Worm (Caenorhabditis elegans) whole organism, L3 larva: ENCODE results near the gene col-3.

ENCODE experiments used
- R02D3.7 ChIP-seq: fragments of 150-350 bp; optimal IDR thresholded peaks from 2 replicates; lab custom pipeline; 2014; ENCODE audit warnings: missing biosample characterization, missing genetic modification characterization
- ZK546.5 ChIP-seq: sonication (generic microtip); optimal IDR thresholded peaks from 2 replicates; lab custom pipeline; 2017; ENCODE audit warnings: missing biosample characterization, missing genetic modification characterization
- aly-2 ChIP-seq: fragments of 150-350 bp; optimal IDR thresholded peaks from 2 replicates; lab custom pipeline; 2014; ENCODE audit warnings: missing biosample characterization, missing genetic modification characterization
- ama-1 ChIP-seq: fragments of 150-350 bp; optimal IDR thresholded peaks from 2 replicates; lab custom pipeline; 2018
- ceh-16 ChIP-seq: sonication (generic microtip); optimal IDR thresholded peaks from 2 replicates; lab custom pipeline; 2017; ENCODE audit warnings: missing biosample characterization, missing genetic modification characterization
- ceh-28 ChIP-seq: fragments of 150-350 bp; optimal IDR thresholded peaks from 2 replicates; lab custom pipeline; 2014; ENCODE audit warnings: missing biosample characterization, missing genetic modification reagents, missing genetic modification characterization
- ceh-82 ChIP-seq: fragments of 150-350 bp; optimal IDR thresholded peaks from 2 replicates; lab custom pipeline; 2014; ENCODE audit warnings: missing biosample characterization, missing genetic modification characterization
- ceh-9 ChIP-seq: sonication (generic microtip); optimal IDR thresholded peaks from 2 replicates; lab custom pipeline; 2018; ENCODE audit warnings: missing biosample characterization, missing genetic modification characterization
- daf-12 ChIP-seq: fragments of 150-350 bp; optimal IDR thresholded peaks from 2 replicates; lab custom pipeline; 2014; ENCODE audit warnings: missing biosample characterization, missing genetic modification reagents, missing genetic modification characterization
- egl-27 ChIP-seq: sonication (generic microtip); optimal IDR thresholded peaks from 4 replicates; lab custom pipeline; 2017; ENCODE audit warnings: missing biosample characterization, missing genetic modification reagents, missing genetic modification characterization
- egl-5 ChIP-seq: fragments of 150-350 bp; optimal IDR thresholded peaks from 2 replicates; lab custom pipeline; 2017; ENCODE audit warnings: missing biosample characterization, missing genetic modification reagents, missing genetic modification characterization, inconsistent platforms
- elt-1 ChIP-seq: fragments of 150-350 bp; optimal IDR thresholded peaks from 2 replicates; lab custom pipeline; 2014; ENCODE audit warnings: missing biosample characterization, missing genetic modification characterization
- elt-2 ChIP-seq: sonication (generic microtip); optimal IDR thresholded peaks from 2 replicates; lab custom pipeline; 2016; ENCODE audit warnings: missing genetic modification reagents, mild to moderate bottlenecking, missing genetic modification characterization, missing compliant biosample characterization
- elt-3 ChIP-seq, 3 experiments: fragments of 150-350 bp in 1 of 3; sonication (generic microtip) in 2 of 3; optimal IDR thresholded peaks; 2 replicates in 2 of 3; 4 replicates in 1 of 3; lab custom pipeline; 2014 to 2017; ENCODE audit warnings: missing biosample characterization in 3 of 3, missing genetic modification characterization in 3 of 3
- eor-1 ChIP-seq, 2 experiments: fragments of 150-350 bp; optimal IDR thresholded peaks; 2 replicates each; lab custom pipeline; 2014 to 2018; ENCODE audit warnings: missing biosample characterization in 2 of 2, missing genetic modification characterization in 2 of 2
- fkh-10 ChIP-seq: sonication (generic microtip); optimal IDR thresholded peaks from 2 replicates; lab custom pipeline; 2017; ENCODE audit warnings: missing biosample characterization, missing genetic modification reagents, missing genetic modification characterization
- fkh-2 ChIP-seq: fragments of 150-350 bp; optimal IDR thresholded peaks from 2 replicates; lab custom pipeline; 2014; ENCODE audit warnings: missing biosample characterization, missing genetic modification reagents, missing genetic modification characterization
- fos-1 ChIP-seq: fragments of 150-350 bp; optimal IDR thresholded peaks from 2 replicates; lab custom pipeline; 2014; ENCODE audit warnings: missing biosample characterization, missing genetic modification characterization
- hmg-11 ChIP-seq: sonication (generic microtip); optimal IDR thresholded peaks from 2 replicates; lab custom pipeline; 2016; ENCODE audit warnings: missing genetic modification characterization, missing compliant biosample characterization
- jun-1 ChIP-seq: fragments of 150-350 bp; optimal IDR thresholded peaks from 2 replicates; lab custom pipeline; 2014; ENCODE audit warnings: missing biosample characterization, missing genetic modification reagents, missing genetic modification characterization
- lin-15B ChIP-seq: fragments of 150-350 bp; optimal IDR thresholded peaks from 2 replicates; lab custom pipeline; 2014; ENCODE audit warnings: missing biosample characterization, missing genetic modification characterization
- lin-39 ChIP-seq: fragments of 150-350 bp; optimal IDR thresholded peaks from 2 replicates; lab custom pipeline; 2018; ENCODE audit warnings: missing biosample characterization, missing genetic modification reagents, missing genetic modification characterization
- lsy-12 ChIP-seq: sonication (generic microtip); optimal IDR thresholded peaks from 2 replicates; lab custom pipeline; 2016; ENCODE audit warnings: mild to moderate bottlenecking, missing genetic modification characterization, missing compliant biosample characterization
- mdl-1 ChIP-seq: fragments of 150-350 bp; optimal IDR thresholded peaks from 2 replicates; lab custom pipeline; 2014; ENCODE audit warnings: missing biosample characterization, missing genetic modification characterization
- mml-1 ChIP-seq: fragments of 150-350 bp; sonication (generic microtip); optimal IDR thresholded peaks from 3 replicates; lab custom pipeline; 2014; ENCODE audit warnings: missing biosample characterization, missing genetic modification characterization
- nfya-1 ChIP-seq: sonication (generic microtip); optimal IDR thresholded peaks from 2 replicates; lab custom pipeline; 2017; ENCODE audit warnings: missing genetic modification characterization, mild to moderate bottlenecking, missing compliant biosample characterization, antibody characterized with exemption, moderate library complexity; ENCODE audit not compliant: insufficient read depth
- nhr-11 ChIP-seq: fragments of 150-350 bp; optimal IDR thresholded peaks from 2 replicates; lab custom pipeline; 2014; ENCODE audit warnings: missing biosample characterization, missing genetic modification characterization
- nhr-12 ChIP-seq: fragments of 150-350 bp; optimal IDR thresholded peaks from 2 replicates; lab custom pipeline; 2014; ENCODE audit warnings: missing biosample characterization, missing genetic modification characterization
- nhr-23 ChIP-seq: fragments of 150-350 bp; optimal IDR thresholded peaks from 2 replicates; lab custom pipeline; 2014; ENCODE audit warnings: missing biosample characterization, missing genetic modification reagents, missing genetic modification characterization
- nhr-237 ChIP-seq: fragments of 150-350 bp; optimal IDR thresholded peaks from 2 replicates; lab custom pipeline; 2014; ENCODE audit warnings: missing biosample characterization, missing genetic modification characterization
- nhr-25 ChIP-seq: sonication (generic microtip); optimal IDR thresholded peaks from 2 replicates; lab custom pipeline; 2017; ENCODE audit warnings: missing biosample characterization, missing genetic modification characterization
- nhr-28 ChIP-seq: fragments of 150-350 bp; optimal IDR thresholded peaks from 2 replicates; lab custom pipeline; 2014; ENCODE audit warnings: missing biosample characterization, missing genetic modification characterization
- nhr-43 ChIP-seq: sonication (generic microtip); optimal IDR thresholded peaks from 2 replicates; lab custom pipeline; 2016; ENCODE audit warnings: mild to moderate bottlenecking, missing genetic modification characterization, missing compliant biosample characterization; ENCODE audit not compliant: poor library complexity, severe bottlenecking
- nhr-67 ChIP-seq: fragments of 150-350 bp; optimal IDR thresholded peaks from 2 replicates; lab custom pipeline; 2014; ENCODE audit warnings: missing biosample characterization, missing genetic modification characterization
- nhr-76 ChIP-seq: fragments of 150-350 bp; sonication (generic microtip); optimal IDR thresholded peaks from 5 replicates; lab custom pipeline; 2014; ENCODE audit warnings: missing biosample characterization, missing genetic modification characterization
- nhr-77 ChIP-seq: fragments of 150-350 bp; optimal IDR thresholded peaks from 2 replicates; lab custom pipeline; 2014; ENCODE audit warnings: missing biosample characterization, missing genetic modification characterization
- pha-4 ChIP-seq: fragments of 150-350 bp; optimal IDR thresholded peaks from 2 replicates; lab custom pipeline; 2014; ENCODE audit warnings: missing biosample characterization, missing genetic modification reagents, missing genetic modification characterization
- pqm-1 ChIP-seq: fragments of 150-350 bp; optimal IDR thresholded peaks from 2 replicates; lab custom pipeline; 2017; ENCODE audit warnings: missing biosample characterization, missing genetic modification characterization, inconsistent platforms
- sea-2 ChIP-seq: fragments of 150-350 bp; sonication (generic microtip); optimal IDR thresholded peaks from 4 replicates; lab custom pipeline; 2014; ENCODE audit warnings: missing biosample characterization, missing genetic modification reagents, missing genetic modification characterization
- skn-1 ChIP-seq: fragments of 150-350 bp; optimal IDR thresholded peaks from 2 replicates; lab custom pipeline; 2014; ENCODE audit warnings: missing biosample characterization, missing genetic modification characterization
- snpc-4 ChIP-seq: fragments of 150-350 bp; optimal IDR thresholded peaks from 2 replicates; lab custom pipeline; 2014; ENCODE audit warnings: missing biosample characterization, missing genetic modification characterization
- tbx-2 ChIP-seq: sonication (generic microtip); optimal IDR thresholded peaks from 2 replicates; lab custom pipeline; 2016; ENCODE audit warnings: mild to moderate bottlenecking, missing genetic modification characterization, missing compliant biosample characterization
- unc-39 ChIP-seq: sonication (generic microtip); optimal IDR thresholded peaks from 4 replicates; lab custom pipeline; 2017; ENCODE audit warnings: missing biosample characterization, missing genetic modification characterization
- unc-62 ChIP-seq: fragments of 150-350 bp; sonication (generic microtip); optimal IDR thresholded peaks from 4 replicates; lab custom pipeline; 2014; ENCODE audit warnings: missing biosample characterization, missing genetic modification reagents, missing genetic modification characterization
- zag-1 ChIP-seq: fragments of 150-350 bp; optimal IDR thresholded peaks from 2 replicates; lab custom pipeline; 2014; ENCODE audit warnings: missing biosample characterization, missing genetic modification characterization
- ztf-11 ChIP-seq: fragments of 150-350 bp; optimal IDR thresholded peaks from 2 replicates; lab custom pipeline; 2014; ENCODE audit warnings: missing biosample characterization, missing genetic modification characterization
- ztf-4 ChIP-seq: fragments of 150-350 bp; optimal IDR thresholded peaks from 2 replicates; lab custom pipeline; 2014; ENCODE audit warnings: missing biosample characterization, missing genetic modification characterization

The col-3 gene

DNA sequence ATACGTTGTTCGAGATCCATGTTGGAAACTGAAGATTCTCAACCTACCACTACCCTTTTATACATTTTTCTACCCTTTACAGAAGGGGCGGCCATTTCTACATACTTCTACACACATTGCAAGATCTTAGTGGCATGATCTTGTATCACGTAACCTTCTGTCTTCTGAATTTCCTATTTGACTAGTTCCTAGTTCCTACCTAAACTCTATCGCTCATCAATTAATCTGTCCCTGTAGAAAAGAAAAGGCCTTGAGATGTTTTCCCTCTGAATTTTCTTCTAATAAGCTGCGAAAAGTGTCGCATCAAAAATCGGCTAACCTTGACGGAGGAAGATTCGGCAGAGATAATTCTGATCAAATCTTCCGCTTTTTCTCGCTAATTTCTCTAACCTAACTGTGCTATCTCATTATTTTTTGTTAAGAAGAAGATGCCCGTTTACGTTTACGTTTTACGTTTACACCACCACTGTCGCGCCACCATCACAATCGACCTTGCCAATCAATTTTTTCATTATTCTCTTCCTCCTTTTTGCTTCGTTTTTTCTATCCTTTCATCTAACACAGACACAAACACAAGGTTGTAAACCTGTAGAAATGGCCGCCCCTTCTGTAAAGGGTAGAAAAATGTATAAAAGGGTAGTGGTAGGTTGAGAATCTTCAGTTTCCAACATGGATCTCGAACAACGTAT, at the start of gene col-3, which contains the start of gene col-117:
TSS of gene col-3 (plus strand) at position 639 of the 689 bp plus-strand sequence.
TSS of gene col-117 (minus strand) at position 51 of the 689 bp plus-strand sequence.
- TF ChIP-seq pha-4 (tag; lab: Kevin White, UChicago), result no peak
- peak; percentile 86 for TF ChIP-seq nhr-25 (tag; lab: Kevin White, UChicago)
- TF ChIP-seq ztf-11 (tag; lab: Kevin White, UChicago), result no peak
- TF ChIP-seq elt-1 (tag; lab: Kevin White, UChicago), result peak; percentile 83
- TF ChIP-seq nhr-43 (tag; lab: Kevin White, UChicago), result peak; percentile 16
- peak; percentile 29 for TF ChIP-seq nhr-23

DNA sequence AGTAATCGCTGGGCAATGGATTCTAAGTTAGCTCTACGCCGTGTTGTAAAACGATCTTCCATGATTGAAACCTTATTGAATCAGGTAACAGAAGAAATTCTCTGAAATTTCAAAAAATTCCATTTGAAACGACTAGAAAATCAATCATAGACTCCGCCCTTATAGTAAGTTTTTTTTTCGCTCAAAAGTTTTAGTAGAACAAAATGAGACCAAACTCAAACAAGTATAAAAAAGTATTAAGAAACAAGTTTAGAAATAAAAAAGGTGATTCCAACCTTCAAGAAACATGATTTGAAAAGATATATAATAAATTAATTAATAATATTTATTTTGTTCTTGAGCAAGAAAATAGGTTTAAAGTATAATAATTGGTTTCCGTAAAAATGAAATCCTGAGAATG, 46.5 kb upstream of the col-3 start, which contains the start of gene C33D9.6:
TSS of gene C33D9.6 (minus strand) at position 101 of the 400 bp plus-strand sequence.
- no peak for TF ChIP-seq aly-2 (tag; lab: Kevin White, UChicago)
- TF ChIP-seq nhr-76 (tag; lab: Kevin White, UChicago), result no peak
- TF ChIP-seq elt-2 (tag; lab: Kevin White, UChicago), result no peak
- TF ChIP-seq zag-1 (tag; lab: Kevin White, UChicago), result no peak
- no peak for TF ChIP-seq fos-1
- TF ChIP-seq nhr-25 (tag; lab: Kevin White, UChicago), result no peak

DNA sequence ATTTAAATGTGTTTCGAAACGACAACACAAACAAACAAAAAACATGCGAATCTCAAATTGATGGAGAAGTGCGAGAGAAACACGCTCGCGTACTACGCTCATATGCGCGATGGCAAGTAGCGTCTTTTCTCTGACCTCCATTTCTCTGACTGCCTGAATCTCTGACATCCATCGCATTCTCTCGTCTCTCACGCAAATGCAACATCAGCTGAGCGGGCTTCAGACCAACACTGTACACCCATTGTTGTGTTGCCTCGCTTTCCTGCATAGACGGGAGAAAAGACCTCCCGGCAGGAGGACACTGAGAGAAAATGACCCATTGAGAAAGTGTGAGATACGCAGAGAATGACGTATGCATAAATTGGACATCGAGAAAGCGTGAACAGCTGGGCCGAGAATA, 42.4 kb upstream of the col-3 start:
- TF ChIP-seq mml-1 (tag; lab: Kevin White, UChicago), result no peak
- TF ChIP-seq nhr-43 (tag; lab: Kevin White, UChicago), result peak; percentile 53
- TF ChIP-seq egl-5 (tag; lab: Kevin White, UChicago), result peak; percentile 55
- TF ChIP-seq nhr-25 (tag; lab: Kevin White, UChicago), result peak; percentile 95
- peak; percentile 38 for TF ChIP-seq R02D3.7 (tag; lab: Kevin White, UChicago)
- peak; percentile 59 for TF ChIP-seq nfya-1
- TF ChIP-seq ceh-9, result no peak
- peak; percentile 47 for TF ChIP-seq egl-27 (tag; lab: Kevin White, UChicago)
- no peak for TF ChIP-seq ztf-4 (tag; lab: Kevin White, UChicago)
- peak; percentile 44 for TF ChIP-seq elt-2 (tag; lab: Kevin White, UChicago)
- no peak for TF ChIP-seq elt-3 (tag; optimal IDR thresholded peaks at IDR 0.05; lab: Kevin White, UChicago)
- no peak for TF ChIP-seq zag-1 (tag; lab: Kevin White, UChicago)
- no peak for TF ChIP-seq nhr-12 (tag; lab: Kevin White, UChicago)
- no peak for TF ChIP-seq nhr-237
- no peak for TF ChIP-seq nhr-76 (tag; lab: Kevin White, UChicago)
- TF ChIP-seq nhr-23, result peak; percentile 91
- TF ChIP-seq unc-39, result no peak
- TF ChIP-seq sea-2 (GFP tag; lab: Kevin White, UChicago), result peak; percentile 16
- peak; percentile 69 for TF ChIP-seq ceh-28 (tag; lab: Kevin White, UChicago)
- TF ChIP-seq fkh-10 (GFP tag; lab: Kevin White, UChicago), result no peak
- no peak for TF ChIP-seq fkh-2 (tag; lab: Kevin White, UChicago)
- no peak for TF ChIP-seq nhr-67 (tag; lab: Kevin White, UChicago)
- peak; percentile 83 for TF ChIP-seq hmg-11 (tag; lab: Kevin White, UChicago)
- TF ChIP-seq ztf-11 (tag; lab: Kevin White, UChicago), result no peak
- no peak for TF ChIP-seq nhr-11 (tag; lab: Kevin White, UChicago)
- peak; percentile 93 for TF ChIP-seq lin-39 (tag; lab: Kevin White, UChicago)
- peak; percentile 41 for TF ChIP-seq elt-1 (tag; lab: Kevin White, UChicago)
- no peak for TF ChIP-seq skn-1 (tag; lab: Kevin White, UChicago)
- no peak for TF ChIP-seq fos-1
- no peak for TF ChIP-seq eor-1 (tag; optimal IDR thresholded peaks at IDR 0.05; lab: Kevin White, UChicago)
- TF ChIP-seq mdl-1, result no peak
- no peak for TF ChIP-seq nhr-77 (tag; lab: Kevin White, UChicago)
- peak; percentile 14 for TF ChIP-seq lin-15B
- TF ChIP-seq ceh-82 (tag; lab: Kevin White, UChicago), result no peak
- peak; percentile 59 for TF ChIP-seq jun-1
- TF ChIP-seq daf-12, result no peak
- TF ChIP-seq lsy-12, result peak; percentile 43
- TF ChIP-seq unc-62 (GFP tag; lab: Kevin White, UChicago), result no peak
- TF ChIP-seq nhr-28 (tag; lab: Kevin White, UChicago), result no peak
- TF ChIP-seq pha-4 (tag; lab: Kevin White, UChicago), result peak; percentile 52
- no peak for TF ChIP-seq ZK546.5 (tag; lab: Kevin White, UChicago)
- no peak for TF ChIP-seq tbx-2 (tag; lab: Kevin White, UChicago)
- no peak for TF ChIP-seq pqm-1 (tag; lab: Kevin White, UChicago)
- no peak for TF ChIP-seq ama-1
- TF ChIP-seq ceh-16 (tag; lab: Kevin White, UChicago), result no peak
- TF ChIP-seq snpc-4, result peak; percentile 23
- TF ChIP-seq aly-2 (tag; lab: Kevin White, UChicago), result no peak
- TF ChIP-seq, all 47 proteins: peak for 18
